Worm (Caenorhabditis elegans) whole organism, L4 larva: Measurements from ENCODE around the gene ZC15.10.
A peak's percentile ranks its signal among the peaks of the same experiment; 100 is the strongest.

Experiments
- D1046.2 ChIP-seq: fragments of 200-800 bp; sonication (Bioruptor generic); IDR thresholded peaks from 2 replicates; pipeline ENCODE4 v1.3.6; 2022; ENCODE audit warnings: missing genetic modification characterization, missing compliant biosample characterization
- F37D6.2 ChIP-seq: sonication (generic microtip); optimal IDR thresholded peaks from 2 replicates; lab custom pipeline; 2016; ENCODE audit warnings: mild to moderate bottlenecking, missing genetic modification characterization, missing compliant biosample characterization
- F44E2.7 ChIP-seq: fragments of 200-800 bp; sonication (Bioruptor generic); IDR thresholded peaks from 2 replicates; pipeline ENCODE4 v2.1.2; 2022; ENCODE audit warnings: missing genetic modification characterization, missing compliant biosample characterization
- T20F7.1 ChIP-seq: fragments of 200-800 bp; sonication (Bioruptor generic); optimal IDR thresholded peaks from 2 replicates; lab custom pipeline; 2018; ENCODE audit warnings: mild to moderate bottlenecking, missing genetic modification characterization, missing compliant biosample characterization
- T26A8.4 ChIP-seq: fragments of 200-800 bp; sonication (Bioruptor generic); IDR thresholded peaks from 2 replicates; pipeline ENCODE4 v1.3.6; 2022; ENCODE audit warnings: missing genetic modification characterization, missing compliant biosample characterization
- Y105C5A.15 ChIP-seq: fragments of 200-800 bp; sonication (Bioruptor generic); IDR thresholded peaks from 2 replicates; pipeline ENCODE4 v1.3.6; 2022; ENCODE audit warnings: missing genetic modification characterization, missing compliant biosample characterization
- ZK337.2 ChIP-seq: fragments of 200-800 bp; sonication (Bioruptor generic); IDR thresholded peaks from 2 replicates; pipeline ENCODE4 v1.3.6; 2022; ENCODE audit warnings: missing genetic modification reagents, missing genetic modification characterization, missing compliant biosample characterization
- aha-1 ChIP-seq: fragments of 150-350 bp; peaks from one replicate; lab custom pipeline; 2014; ENCODE audit warnings: missing biosample characterization, missing genetic modification characterization
- attf-4 ChIP-seq: sonication (generic microtip); optimal IDR thresholded peaks from 3 replicates; lab custom pipeline; 2017; ENCODE audit warnings: missing biosample characterization, missing genetic modification characterization
- ceh-28 ChIP-seq: fragments of 150-350 bp; optimal IDR thresholded peaks from 2 replicates; lab custom pipeline; 2014; ENCODE audit warnings: missing biosample characterization, missing genetic modification reagents, missing genetic modification characterization
- ceh-32 ChIP-seq: sonication (generic microtip); optimal IDR thresholded peaks from 2 replicates; lab custom pipeline; 2016; ENCODE audit warnings: mild to moderate bottlenecking, missing genetic modification characterization, missing compliant biosample characterization; ENCODE audit not compliant: poor library complexity
- ctbp-1 ChIP-seq: fragments of 200-800 bp; sonication (Bioruptor generic); IDR thresholded peaks from 2 replicates; pipeline ENCODE4 v1.3.6; 2022; ENCODE audit warnings: missing genetic modification reagents, missing genetic modification characterization, missing compliant biosample characterization
- daf-16 ChIP-seq, 3 experiments: sonication (generic microtip); optimal IDR thresholded peaks; 2 replicates each; lab custom pipeline; 2016 to 2017; ENCODE audit warnings: missing genetic modification characterization in 3 of 3, missing genetic modification reagents in 3 of 3, mild to moderate bottlenecking in 2 of 3, missing compliant biosample characterization in 2 of 3, missing biosample characterization in 1 of 3, moderate library complexity in 1 of 3
- daf-8 ChIP-seq: fragments of 200-800 bp; sonication (Bioruptor generic); IDR thresholded peaks from 2 replicates; pipeline ENCODE4 v1.3.6; 2022; ENCODE audit warnings: missing genetic modification characterization, missing compliant biosample characterization
- dmd-6 ChIP-seq: fragments of 200-800 bp; sonication (Bioruptor generic); IDR thresholded peaks from 2 replicates; pipeline ENCODE4 v1.3.6; 2022; ENCODE audit warnings: missing genetic modification reagents, missing genetic modification characterization, missing compliant biosample characterization
- dmd-9 ChIP-seq: fragments of 200-800 bp; sonication (Bioruptor generic); IDR thresholded peaks from 2 replicates; pipeline ENCODE4 v1.3.6; 2022; ENCODE audit warnings: missing genetic modification reagents, missing genetic modification characterization, missing compliant biosample characterization
- lin-15B ChIP-seq: fragments of 150-350 bp; sonication (generic microtip); optimal IDR thresholded peaks from 3 replicates; lab custom pipeline; 2014; ENCODE audit warnings: missing biosample characterization, missing genetic modification characterization
- lin-29 ChIP-seq: fragments of 200-800 bp; sonication (Bioruptor generic); IDR thresholded peaks from 2 replicates; pipeline ENCODE4 v1.3.6; 2022; ENCODE audit warnings: missing genetic modification reagents, missing genetic modification characterization, missing compliant biosample characterization
- lin-38 ChIP-seq: fragments of 200-800 bp; sonication (Bioruptor generic); IDR thresholded peaks from 2 replicates; pipeline ENCODE4 v1.3.6; 2022; ENCODE audit warnings: missing genetic modification reagents, missing genetic modification characterization, missing compliant biosample characterization
- madf-5 ChIP-seq, 2 experiments: fragments of 200-800 bp; sonication (Bioruptor generic); IDR thresholded peaks; 2 replicates each; pipeline ENCODE4 v1.3.6; 2022; ENCODE audit warnings: missing compliant biosample characterization in 2 of 2, missing genetic modification characterization in 2 of 2
- madf-9 ChIP-seq: fragments of 200-800 bp; sonication (Bioruptor generic); conservative IDR thresholded peaks from 2 replicates; pipeline ENCODE4 v1.3.6; 2022; ENCODE audit warnings: missing genetic modification reagents, missing genetic modification characterization, missing compliant biosample characterization
- nhr-102 ChIP-seq: sonication (generic microtip); optimal IDR thresholded peaks from 2 replicates; lab custom pipeline; 2016; ENCODE audit warnings: mild to moderate bottlenecking, missing genetic modification characterization, moderate library complexity, missing compliant biosample characterization
- nhr-11 ChIP-seq: fragments of 150-350 bp; optimal IDR thresholded peaks from 2 replicates; lab custom pipeline; 2014; ENCODE audit warnings: missing biosample characterization, missing genetic modification characterization
- nhr-237 ChIP-seq: sonication (generic microtip); optimal IDR thresholded peaks from 2 replicates; lab custom pipeline; 2017; ENCODE audit warnings: missing biosample characterization, missing genetic modification characterization
- nhr-41 ChIP-seq: fragments of 200-800 bp; sonication (Bioruptor generic); IDR thresholded peaks from 2 replicates; pipeline ENCODE4 v1.3.6; 2022; ENCODE audit warnings: missing genetic modification reagents, missing genetic modification characterization, missing compliant biosample characterization
- nhr-76 ChIP-seq: fragments of 150-350 bp; optimal IDR thresholded peaks from 2 replicates; lab custom pipeline; 2014; ENCODE audit warnings: missing biosample characterization, missing genetic modification characterization
- php-3 ChIP-seq: fragments of 200-800 bp; sonication (Bioruptor generic); IDR thresholded peaks from 2 replicates; pipeline ENCODE4 v1.3.6; 2022; ENCODE audit warnings: missing genetic modification reagents, missing genetic modification characterization, missing compliant biosample characterization
- sdz-12 ChIP-seq: fragments of 200-800 bp; sonication (Bioruptor generic); optimal IDR thresholded peaks from 2 replicates; lab custom pipeline; 2018; ENCODE audit warnings: mild to moderate bottlenecking, missing genetic modification characterization, missing compliant biosample characterization
- skn-1 ChIP-seq: fragments of 150-350 bp; optimal IDR thresholded peaks from 2 replicates; lab custom pipeline; 2014; ENCODE audit warnings: missing biosample characterization, missing genetic modification characterization
- snpc-4 ChIP-seq: fragments of 150-350 bp; optimal IDR thresholded peaks from 2 replicates; lab custom pipeline; 2014; ENCODE audit warnings: missing biosample characterization, missing genetic modification characterization
- spr-1 ChIP-seq: sonication (generic microtip); optimal IDR thresholded peaks from 2 replicates; lab custom pipeline; 2016; ENCODE audit warnings: mild to moderate bottlenecking, missing genetic modification characterization, missing compliant biosample characterization
- spr-3 ChIP-seq: fragments of 200-800 bp; sonication (Bioruptor generic); optimal IDR thresholded peaks from 2 replicates; lab custom pipeline; 2018; ENCODE audit warnings: mild to moderate bottlenecking, missing genetic modification characterization, missing compliant biosample characterization
- tag-97 ChIP-seq: fragments of 200-800 bp; sonication (Bioruptor generic); IDR thresholded peaks from 2 replicates; pipeline ENCODE4 v1.3.6; 2022; ENCODE audit warnings: missing genetic modification characterization, missing compliant biosample characterization
- tra-1 ChIP-seq: fragments of 200-800 bp; sonication (Bioruptor generic); IDR thresholded peaks from 2 replicates; pipeline ENCODE4 v1.3.6; 2022; ENCODE audit warnings: missing genetic modification reagents, missing genetic modification characterization, missing compliant biosample characterization
- zfp-3 ChIP-seq: fragments of 200-800 bp; sonication (Bioruptor generic); conservative IDR thresholded peaks from 2 replicates; pipeline ENCODE4 v1.3.6; 2022; ENCODE audit warnings: missing genetic modification reagents, missing genetic modification characterization, missing compliant biosample characterization
- zip-11 ChIP-seq: fragments of 200-800 bp; sonication (Bioruptor generic); IDR thresholded peaks from 2 replicates; pipeline ENCODE4 v1.3.6; 2022; ENCODE audit warnings: missing genetic modification characterization, missing compliant biosample characterization
- ztf-11 ChIP-seq: fragments of 150-350 bp; optimal IDR thresholded peaks from 2 replicates; lab custom pipeline; 2014; ENCODE audit warnings: missing biosample characterization, missing genetic modification characterization

The ZC15.10 gene

ce11 chrV:20276923-20277322, 33.6 kb upstream of the ZC15.10 start:
- no peak for TF ChIP-seq nhr-237 (tag; lab: Kevin White, UChicago)
- TF ChIP-seq dmd-6 (GFP tag; lab: Robert Waterston, UW), result no peak
- no peak for TF ChIP-seq tra-1 (GFP tag; lab: Robert Waterston, UW)
- TF ChIP-seq snpc-4, result no peak
- no peak for TF ChIP-seq lin-38 (GFP tag; lab: Robert Waterston, UW)
- no peak for TF ChIP-seq daf-8 (GFP tag; lab: Robert Waterston, UW)
- no peak for TF ChIP-seq nhr-76 (tag; lab: Kevin White, UChicago)
- no peak for TF ChIP-seq tag-97
- TF ChIP-seq spr-1 (tag; lab: Kevin White, UChicago), result no peak
- TF ChIP-seq, all 104 proteins: peak for 0

ce11 chrV:20279309-20279708, 31.2 kb upstream of the ZC15.10 start:
- TF ChIP-seq Y105C5A.15 (GFP tag; lab: Robert Waterston, UW) (no peak), T26A8.4 (GFP tag; lab: Robert Waterston, UW) (no peak), ctbp-1 (no peak), aha-1 (no peak), D1046.2 (GFP tag; lab: Robert Waterston, UW) (no peak), T20F7.1 (GFP tag; lab: Kevin White, UChicago) (no peak), madf-9 (no peak), ZK337.2 (GFP tag; lab: Robert Waterston, UW) (no peak), F37D6.2 (tag; lab: Kevin White, UChicago) (no peak), lin-15B (no peak), tag-97 (no peak), spr-3 (GFP tag; lab: Kevin White, UChicago) (no peak), php-3 (GFP tag; lab: Robert Waterston, UW) (no peak), skn-1 (no peak)

- TF ChIP-seq dmd-9 (GFP tag; lab: Robert Waterston, UW), result no peak
- no peak for TF ChIP-seq snpc-4
- TF ChIP-seq sdz-12 (GFP tag; lab: Kevin White, UChicago), result no peak
- peak; percentile 90; the same call in 1 of the 2 replicates for TF ChIP-seq F44E2.7 (GFP tag; lab: Robert Waterston, UW)
- TF ChIP-seq ceh-28, result no peak
- TF ChIP-seq zip-11, result no peak
- TF ChIP-seq ceh-32 (tag; lab: Kevin White, UChicago), result no peak
- TF ChIP-seq, all 104 proteins: peak for 1
These were observed 30.7 kb upstream of the ZC15.10 start, which contains the start of gene pqn-94 for ce11 chrV:20279811-20280317. pqn-94 (minus strand) TSS chrV:20279861.

- TF ChIP-seq zfp-3 (GFP tag; lab: Robert Waterston, UW), result no peak
- no peak for TF ChIP-seq F37D6.2 (tag; lab: Kevin White, UChicago)
- TF ChIP-seq nhr-41, result no peak
- TF ChIP-seq F44E2.7 (GFP tag; lab: Robert Waterston, UW), result peak; percentile 80; the same call in 1 of the 2 replicates
- TF ChIP-seq nhr-11 (tag; lab: Kevin White, UChicago), result no peak
- TF ChIP-seq madf-5 (GFP tag; IDR thresholded peaks at IDR 0.05; lab: Robert Waterston, UW), result 0 out of 4 replicates have a peak, but pooled peaks of 1 of the 2 experiments have one; percentile 21
- no peak for TF ChIP-seq attf-4 (tag; lab: Kevin White, UChicago)
- no peak for TF ChIP-seq daf-16 (GFP tag; optimal IDR thresholded peaks at IDR 0.05; lab: Kevin White, UChicago)
- TF ChIP-seq daf-16 (tag; optimal IDR thresholded peaks at IDR 0.05; lab: Kevin White, UChicago), result no peak
- no peak for TF ChIP-seq ztf-11 (tag; lab: Kevin White, UChicago)
- TF ChIP-seq lin-29 (GFP tag; lab: Robert Waterston, UW), result no peak
- TF ChIP-seq nhr-102 (tag; lab: Kevin White, UChicago), result no peak
These were observed 27.7 kb upstream of the ZC15.10 start for ce11 chrV:20282827-20283226.
